Worm (Caenorhabditis elegans): ENCODE measurements around the gene Y48A6B.7.

- TF ChIP-seq W03F9.2 (tag; optimal IDR thresholded peaks at IDR 0.05) (no peak), him-1 (tag; optimal IDR thresholded peaks at IDR 0.05) (no peak), dao-5 (tag; optimal IDR thresholded peaks at IDR 0.05) (no peak)
These were observed 32.3 kb downstream of the Y48A6B.7 start for ce11 chrIII:10994085-10994484.

Measured in whole organism, L4/young adult.